Fruit fly (Drosophila melanogaster) whole organism, prepupa: ENCODE results near the gene CG31883.

ENCODE experiments used
- CG6792 ChIP-seq: fragments of 200-800 bp; sonication (Bioruptor generic); optimal IDR thresholded peaks from 3 replicates; lab custom pipeline; 2016; ENCODE audit warnings: missing biosample characterization, missing genetic modification characterization
- Eip78C ChIP-seq: fragments of 200-800 bp; sonication (Bioruptor generic); peaks from one replicate; lab custom pipeline; 2016; ENCODE audit warnings: missing biosample characterization, missing genetic modification characterization
- Ets21C ChIP-seq: fragments of 200-800 bp; sonication (Bioruptor generic); optimal IDR thresholded peaks from 3 replicates; lab custom pipeline; 2016; ENCODE audit warnings: missing biosample characterization, missing genetic modification characterization
- Gug ChIP-seq: fragments of 200-800 bp; sonication (Bioruptor generic); IDR thresholded peaks from 2 replicates; pipeline ENCODE4 v1.3.6; 2022; ENCODE audit warnings: missing biosample characterization, missing genetic modification characterization
- OdsH ChIP-seq: fragments of 200-800 bp; sonication (Bioruptor generic); optimal IDR thresholded peaks from 3 replicates; lab custom pipeline; 2016; ENCODE audit warnings: missing biosample characterization, missing genetic modification characterization
- Sox14 ChIP-seq: fragments of 200-800 bp; sonication (Bioruptor generic); optimal IDR thresholded peaks from 3 replicates; lab custom pipeline; 2016; ENCODE audit warnings: missing biosample characterization, missing genetic modification characterization

- TF ChIP-seq Ets21C (GFP tag; lab: Kevin White, UChicago) (no peak), Eip78C (GFP tag; lab: Kevin White, UChicago) (peak; percentile 94), CG6792 (GFP tag; lab: Kevin White, UChicago) (no peak), Gug (GFP tag; lab: Robert Waterston, UW) (peak; percentile 66), Sox14 (GFP tag; lab: Kevin White, UChicago) (peak; percentile 69), OdsH (GFP tag; lab: Kevin White, UChicago) (peak; percentile 58)
Observed at dm6 chr2L:9576269-9576933, 48.1 kb downstream of the CG31883 start, which contains the start of gene Mtpalpha.
